Worm (Caenorhabditis elegans): ENCODE data around the gene csb-1.

DNA sequence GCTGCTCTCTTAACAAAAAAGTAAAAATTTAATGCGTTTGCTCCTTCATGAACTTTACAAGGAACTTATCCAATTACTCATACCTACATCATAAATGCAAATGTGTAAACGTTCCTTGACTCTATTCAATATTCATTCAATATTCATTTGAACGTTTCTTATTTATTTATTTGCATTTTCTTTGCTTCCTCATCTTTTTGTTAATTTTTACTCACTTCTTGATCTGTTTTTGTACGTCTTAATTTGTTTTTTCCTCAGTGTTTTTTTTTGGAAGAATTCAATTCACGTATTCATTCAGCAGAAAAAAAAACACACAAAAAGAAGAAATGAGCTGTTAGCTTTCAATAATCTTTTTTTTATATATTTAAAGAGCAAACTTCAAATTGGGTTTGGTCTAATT lies 37.1 kb upstream of the csb-1 start:
- TF ChIP-seq ztf-11 (tag; optimal IDR thresholded peaks at IDR 0.05) (no peak), nhr-237 (tag; optimal IDR thresholded peaks at IDR 0.05) (no peak), nhr-23 (tag; optimal IDR thresholded peaks at IDR 0.05) (no peak), ceh-16 (tag; optimal IDR thresholded peaks at IDR 0.05) (no peak), snpc-4 (tag; optimal IDR thresholded peaks at IDR 0.05) (no peak), nhr-12 (tag; optimal IDR thresholded peaks at IDR 0.05) (no peak), lin-13 (GFP tag; optimal IDR thresholded peaks at IDR 0.05) (no peak), elt-1 (tag; optimal IDR thresholded peaks at IDR 0.05) (no peak), skn-1 (tag; optimal IDR thresholded peaks at IDR 0.05) (no peak)

All from whole organism, L2 larva.